Fruit fly (Drosophila melanogaster): ENCODE results near the gene CG8086.

CG8086 gene

DNA sequence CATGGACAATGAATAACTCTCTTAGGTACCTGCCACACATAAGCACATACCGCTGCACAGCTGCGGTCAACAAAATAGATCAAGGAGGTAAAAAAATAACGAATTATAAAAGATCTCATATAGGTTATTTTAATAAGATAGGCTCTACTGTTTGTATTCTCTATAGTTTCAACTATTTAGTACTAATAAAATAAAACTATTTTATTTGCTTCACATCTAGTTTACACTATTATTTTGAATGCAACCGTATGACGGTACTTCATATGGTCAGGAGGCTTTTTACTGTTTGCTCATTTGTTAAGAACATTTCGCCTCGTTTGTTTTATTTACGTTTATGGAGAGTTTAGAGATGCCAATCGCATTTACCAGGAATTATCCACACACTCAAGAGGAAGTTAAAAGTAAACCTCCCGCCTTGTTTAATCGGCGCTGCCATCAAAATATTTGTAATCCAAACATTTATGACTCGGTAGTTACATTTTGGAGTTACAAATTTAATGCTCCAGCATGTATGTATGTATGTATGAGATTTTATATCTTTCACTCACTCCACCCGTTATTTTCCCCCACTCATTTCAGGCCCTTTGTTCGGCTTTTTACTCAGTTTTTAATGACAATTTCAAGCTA is 17.8 kb upstream of the CG8086 start (continued):
- TF ChIP-seq esg (GFP tag; conservative IDR thresholded peaks at IDR 0.05), result peak; percentile 26; the same call in 1 of the 2 replicates
- no peak for TF ChIP-seq Dad (GFP tag; optimal IDR thresholded peaks at IDR 0.05)
- no peak for TF ChIP-seq klu (GFP tag; IDR thresholded peaks at IDR 0.05)
- TF ChIP-seq inv (GFP tag; IDR thresholded peaks at IDR 0.05; ENCODE audit: partially characterized antibody), result no peak
- no peak for TF ChIP-seq CG14965 (GFP tag; optimal IDR thresholded peaks at IDR 0.05; ENCODE audit: borderline replicate concordance)
- TF ChIP-seq CG17186 (GFP tag; optimal IDR thresholded peaks at IDR 0.05), result no peak
- TF ChIP-seq CG15073 (GFP tag; optimal IDR thresholded peaks at IDR 0.05), result no peak
- no peak for TF ChIP-seq CG9797 (GFP tag; optimal IDR thresholded peaks at IDR 0.05)
- no peak for TF ChIP-seq bigmax (GFP tag; optimal IDR thresholded peaks at IDR 0.05)
- TF ChIP-seq Hr51 (GFP tag; optimal IDR thresholded peaks at IDR 0.05), result peak in 1 of 2 experiments; percentile 69
- no peak for TF ChIP-seq sr (GFP tag; IDR thresholded peaks at IDR 0.05)
- peak; percentile 49 for TF ChIP-seq CG9437 (GFP tag; optimal IDR thresholded peaks at IDR 0.05)
- peak; percentile 12 for TF ChIP-seq CG12155 (GFP tag; optimal IDR thresholded peaks at IDR 0.05)
- TF ChIP-seq org-1 (GFP tag; optimal IDR thresholded peaks at IDR 0.05), result peak; percentile 59
- peak; percentile 54 for TF ChIP-seq Spps (tag; optimal IDR thresholded peaks at IDR 0.05)
- peak; percentile 1 for TF ChIP-seq Mad (GFP tag; optimal IDR thresholded peaks at IDR 0.05)
- TF ChIP-seq Hmr (GFP tag; optimal IDR thresholded peaks at IDR 0.05), result peak; percentile 50
- TF ChIP-seq CG9609 (GFP tag; optimal IDR thresholded peaks at IDR 0.05), result no peak
- TF ChIP-seq ato (GFP tag; IDR thresholded peaks at IDR 0.05; ENCODE audit: partially characterized antibody), result no peak
- peak; percentile 42; the same call in 1 of the 3 replicates for TF ChIP-seq croc (GFP tag; conservative IDR thresholded peaks at IDR 0.05)
- TF ChIP-seq HLH4C (GFP tag; IDR thresholded peaks at IDR 0.05; ENCODE audit: partially characterized antibody), result no peak
- no peak for TF ChIP-seq CG3065 (GFP tag; optimal IDR thresholded peaks at IDR 0.05)
- peak; percentile 43; the same call in 1 of the 3 replicates for TF ChIP-seq CG3726 (GFP tag; IDR thresholded peaks at IDR 0.05)
- no peak for TF ChIP-seq tx (GFP tag; optimal IDR thresholded peaks at IDR 0.05)
- no peak for TF ChIP-seq CG6272 (GFP tag; IDR thresholded peaks at IDR 0.05)
- peak in 1 of 2 experiments; percentile 17 for TF ChIP-seq insv (GFP tag; optimal IDR thresholded peaks at IDR 0.05)
- peak; percentile 44 for TF ChIP-seq Hr3 (GFP tag; optimal IDR thresholded peaks at IDR 0.05)
- peak; percentile 21 for TF ChIP-seq CG8290 (GFP tag; optimal IDR thresholded peaks at IDR 0.05)
- no peak for TF ChIP-seq CG8290 (tag; optimal IDR thresholded peaks at IDR 0.05)
- peak; percentile 81 for TF ChIP-seq CG31441 (GFP tag; IDR thresholded peaks at IDR 0.05)
- TF ChIP-seq CG6791 (GFP tag; IDR thresholded peaks at IDR 0.05; ENCODE audit: partially characterized antibody), result no peak
- TF ChIP-seq pfk (GFP tag; optimal IDR thresholded peaks at IDR 0.05), result no peak
- peak; percentile 61 for TF ChIP-seq CG12219 (GFP tag; optimal IDR thresholded peaks at IDR 0.05)
- TF ChIP-seq Ets65A (GFP tag), result peak; percentile 3
- TF ChIP-seq nmo (GFP tag; optimal IDR thresholded peaks at IDR 0.05), result peak; percentile 84
- peak; percentile 49; the same call in 1 of the 3 replicates for TF ChIP-seq otp (GFP tag; IDR thresholded peaks at IDR 0.05)
- 0 out of 3 replicates have a peak, but pooled peaks have one; percentile 41 for TF ChIP-seq CG34422 (GFP tag; IDR thresholded peaks at IDR 0.05)
- peak; percentile 32 for TF ChIP-seq CG1529 (GFP tag; optimal IDR thresholded peaks at IDR 0.05)
- no peak for TF ChIP-seq kni (GFP tag; optimal IDR thresholded peaks at IDR 0.05)
- no peak for TF ChIP-seq ham (GFP tag; IDR thresholded peaks at IDR 0.05)
- peak; percentile 76 for TF ChIP-seq Ssrp (tag; optimal IDR thresholded peaks at IDR 0.05)
- TF ChIP-seq h (optimal IDR thresholded peaks at IDR 0.05), result no peak
- TF ChIP-seq CG10565 (GFP tag; optimal IDR thresholded peaks at IDR 0.05), result no peak
- TF ChIP-seq CG7839 (tag; optimal IDR thresholded peaks at IDR 0.05), result peak; percentile 78
- TF ChIP-seq CG4282 (GFP tag; optimal IDR thresholded peaks at IDR 0.05), result no peak
- no peak for TF ChIP-seq ERR (GFP tag; optimal IDR thresholded peaks at IDR 0.05)
- peak; percentile 51; the same call in 1 of the 2 replicates for TF ChIP-seq sim (GFP tag; IDR thresholded peaks at IDR 0.05)
- no peak for TF ChIP-seq B-H2 (GFP tag; optimal IDR thresholded peaks at IDR 0.05)
- peak; percentile 61 for TF ChIP-seq grn (GFP tag; optimal IDR thresholded peaks at IDR 0.05)
- no peak for TF ChIP-seq CG14667 (GFP tag; IDR thresholded peaks at IDR 0.05)
- TF ChIP-seq CG9817 (tag; optimal IDR thresholded peaks at IDR 0.05), result peak; percentile 19

Measured in whole organism, embryonic.